Fruit fly (Drosophila melanogaster) whole organism, embryonic: ENCODE data around the gene CG1552.

Source experiments
- Antp ChIP-seq: fragments of 200-800 bp; sonication (Bioruptor generic); optimal IDR thresholded peaks from 3 replicates; lab custom pipeline; 2016; ENCODE audit warnings: missing biosample characterization, missing genetic modification characterization
- Atf6 ChIP-seq: fragments of 200-800 bp; sonication (Bioruptor generic); IDR thresholded peaks from 2 replicates; pipeline ENCODE4 v1.3.6; 2022; ENCODE audit warnings: missing biosample characterization, missing genetic modification characterization
- Blimp-1 ChIP-seq: fragments of 200-800 bp; sonication (Bioruptor generic); optimal IDR thresholded peaks from 3 replicates; lab custom pipeline; 2018; ENCODE audit warnings: missing biosample characterization, missing genetic modification characterization, mild to moderate bottlenecking, moderate library complexity, missing genetic modification reagents
- CG10147 ChIP-seq: fragments of 200-800 bp; sonication (Bioruptor generic); optimal IDR thresholded peaks from 2 replicates; lab custom pipeline; 2019; ENCODE audit warnings: missing biosample characterization, mild to moderate bottlenecking, missing genetic modification characterization, moderate library complexity
- CG10543 ChIP-seq: fragments of 200-800 bp; sonication (Bioruptor generic); optimal IDR thresholded peaks from 3 replicates; lab custom pipeline; 2017; ENCODE audit warnings: missing biosample characterization, mild to moderate bottlenecking, missing genetic modification characterization, moderate library complexity
- CG10565 ChIP-seq: fragments of 200-800 bp; sonication (Bioruptor generic); optimal IDR thresholded peaks from 3 replicates; lab custom pipeline; 2016; ENCODE audit warnings: missing biosample characterization, mild to moderate bottlenecking, missing genetic modification characterization
- CG11695 ChIP-seq: fragments of 200-800 bp; sonication (Bioruptor generic); IDR thresholded peaks from 3 replicates; pipeline ENCODE4 v1.3.6; 2022; ENCODE audit warnings: missing biosample characterization, missing genetic modification characterization
- CG12155 ChIP-seq: fragments of 200-800 bp; sonication (Bioruptor generic); optimal IDR thresholded peaks from 3 replicates; lab custom pipeline; 2016; ENCODE audit warnings: missing biosample characterization, missing genetic modification characterization
- CG12659 ChIP-seq: fragments of 200-800 bp; sonication (Bioruptor generic); optimal IDR thresholded peaks from 3 replicates; lab custom pipeline; 2017; ENCODE audit warnings: mild to moderate bottlenecking, missing biosample characterization, missing genetic modification reagents, missing genetic modification characterization
- CG1602 ChIP-seq: fragments of 200-800 bp; sonication (Bioruptor generic); optimal IDR thresholded peaks from 3 replicates; lab custom pipeline; 2016; ENCODE audit warnings: missing biosample characterization, missing genetic modification characterization
- CG17328 ChIP-seq: fragments of 200-800 bp; sonication (Bioruptor generic); IDR thresholded peaks from 2 replicates; pipeline ENCODE4 v1.3.6; 2022; ENCODE audit warnings: missing biosample characterization, missing genetic modification characterization
- CG2678 ChIP-seq: fragments of 200-800 bp; sonication (Bioruptor generic); optimal IDR thresholded peaks from 3 replicates; lab custom pipeline; 2019; ENCODE audit warnings: missing biosample characterization, mild to moderate bottlenecking, missing genetic modification characterization, moderate library complexity
- CG31388 ChIP-seq: fragments of 200-800 bp; sonication (Bioruptor generic); optimal IDR thresholded peaks from 2 replicates; lab custom pipeline; 2016; ENCODE audit warnings: missing biosample characterization, missing genetic modification characterization
- CG4424 ChIP-seq: fragments of 200-800 bp; sonication (Bioruptor generic); optimal IDR thresholded peaks from 3 replicates; lab custom pipeline; 2016; ENCODE audit warnings: missing biosample characterization, missing genetic modification characterization
- CG8290 ChIP-seq, 3 experiments: fragments of 200-800 bp; sonication (Bioruptor generic); optimal IDR thresholded peaks; 2 replicates each; lab custom pipeline; 2016 to 2019; ENCODE audit warnings: missing biosample characterization in 3 of 3, missing genetic modification characterization in 3 of 3, mild to moderate bottlenecking in 2 of 3, moderate library complexity in 1 of 3
- CG8765 ChIP-seq: fragments of 200-800 bp; sonication (Bioruptor generic); IDR thresholded peaks from 2 replicates; pipeline ENCODE4 v1.3.6; 2022; ENCODE audit warnings: missing biosample characterization, missing genetic modification characterization
- CG9437 ChIP-seq: fragments of 200-800 bp; sonication (Bioruptor generic); optimal IDR thresholded peaks from 2 replicates; lab custom pipeline; 2018; ENCODE audit warnings: missing biosample characterization, mild to moderate bottlenecking, missing genetic modification characterization
- CTCF ChIP-seq: fragments of 200-800 bp; sonication (Bioruptor generic); optimal IDR thresholded peaks from 2 replicates; lab custom pipeline; 2017; ENCODE audit warnings: missing biosample characterization, mild to moderate bottlenecking, missing genetic modification characterization, moderate library complexity
- Ets97D ChIP-seq: fragments of 200-800 bp; sonication (Bioruptor generic); optimal IDR thresholded peaks from 3 replicates; lab custom pipeline; 2016; ENCODE audit warnings: missing biosample characterization, missing genetic modification characterization
- Hmr ChIP-seq: fragments of 200-800 bp; sonication (Bioruptor generic); optimal IDR thresholded peaks from 3 replicates; lab custom pipeline; 2017; ENCODE audit warnings: mild to moderate bottlenecking, missing biosample characterization, missing genetic modification reagents, missing genetic modification characterization
- Med ChIP-seq: fragments of 200-800 bp; sonication (Bioruptor generic); peaks from one replicate; lab custom pipeline; 2016; ENCODE audit warnings: missing biosample characterization, missing genetic modification characterization, mild to moderate bottlenecking, inconsistent platforms, moderate library complexity
- Side ChIP-seq: fragments of 200-800 bp; sonication (Bioruptor generic); optimal IDR thresholded peaks from 2 replicates; lab custom pipeline; 2016; ENCODE audit warnings: missing biosample characterization, missing genetic modification characterization
- Sox102F ChIP-seq: fragments of 200-800 bp; sonication (Bioruptor generic); optimal IDR thresholded peaks from 2 replicates; lab custom pipeline; 2018; ENCODE audit warnings: missing biosample characterization, mild to moderate bottlenecking, missing genetic modification characterization, moderate library complexity
- Spps ChIP-seq: fragments of 200-800 bp; sonication (Bioruptor generic); optimal IDR thresholded peaks from 2 replicates; lab custom pipeline; 2018; ENCODE audit warnings: missing biosample characterization, mild to moderate bottlenecking, missing genetic modification characterization
- ap ChIP-seq: fragments of 200-800 bp; sonication (Bioruptor generic); IDR thresholded peaks from 2 replicates; pipeline ENCODE4 v1.3.6; 2022; ENCODE audit warnings: missing biosample characterization, missing genetic modification characterization
- ci ChIP-seq: fragments of 200-800 bp; sonication (Bioruptor generic); IDR thresholded peaks from 3 replicates; pipeline ENCODE4 v1.3.6; 2022; ENCODE audit warnings: missing biosample characterization, missing genetic modification characterization
- dm ChIP-seq: fragments of 200-800 bp; sonication (Bioruptor generic); optimal IDR thresholded peaks from 3 replicates; lab custom pipeline; 2016; ENCODE audit warnings: missing biosample characterization, missing genetic modification characterization
- dpn ChIP-seq, 2 experiments: fragments of 200-800 bp; sonication (Bioruptor generic); optimal IDR thresholded peaks; 3 replicates each; lab custom pipeline; 2016; ENCODE audit warnings: missing biosample characterization in 2 of 2, missing genetic modification characterization in 2 of 2
- ftz-f1 ChIP-seq: fragments of 200-800 bp; sonication (Bioruptor generic); optimal IDR thresholded peaks from 2 replicates; lab custom pipeline; 2016; ENCODE audit warnings: missing biosample characterization, missing genetic modification characterization
- gem ChIP-seq: fragments of 200-800 bp; sonication (Bioruptor generic); optimal IDR thresholded peaks from 2 replicates; lab custom pipeline; 2019; ENCODE audit warnings: missing biosample characterization, mild to moderate bottlenecking, missing genetic modification characterization, moderate library complexity
- gsb ChIP-seq: fragments of 200-800 bp; sonication (Bioruptor generic); IDR thresholded peaks from 2 replicates; pipeline ENCODE4 v1.3.6; 2022; ENCODE audit warnings: missing biosample characterization, missing genetic modification characterization
- gt ChIP-seq: fragments of 200-800 bp; sonication (Bioruptor generic); IDR thresholded peaks from 2 replicates; pipeline ENCODE4 v1.3.6; 2022; ENCODE audit warnings: missing biosample characterization, missing genetic modification characterization
- hbn ChIP-seq: fragments of 200-800 bp; sonication (Bioruptor generic); IDR thresholded peaks from 2 replicates; pipeline ENCODE4 v1.3.6; 2022; ENCODE audit warnings: missing biosample characterization, missing genetic modification characterization; ENCODE audit not compliant: partially characterized antibody
- insv ChIP-seq, 2 experiments: fragments of 200-800 bp; sonication (Bioruptor generic); optimal IDR thresholded peaks; 3 replicates each; lab custom pipeline; 2016 to 2018; ENCODE audit warnings: missing biosample characterization in 2 of 2, missing genetic modification characterization in 2 of 2
- kay ChIP-seq: fragments of 200-800 bp; sonication (Bioruptor generic); optimal IDR thresholded peaks from 2 replicates; lab custom pipeline; 2016; ENCODE audit warnings: missing biosample characterization, missing genetic modification characterization
- ken ChIP-seq: fragments of 200-800 bp; sonication (Bioruptor generic); IDR thresholded peaks from 3 replicates; pipeline ENCODE4 v1.3.6; 2022; ENCODE audit warnings: missing biosample characterization, missing genetic modification characterization
- lab ChIP-seq: fragments of 200-800 bp; sonication (Bioruptor generic); optimal IDR thresholded peaks from 3 replicates; lab custom pipeline; 2017; ENCODE audit warnings: missing biosample characterization, missing genetic modification characterization, mild to moderate bottlenecking, moderate library complexity, missing genetic modification reagents
- maf-S ChIP-seq: fragments of 200-800 bp; sonication (Bioruptor generic); optimal IDR thresholded peaks from 2 replicates; lab custom pipeline; 2016; ENCODE audit warnings: missing biosample characterization, missing genetic modification characterization
- otp ChIP-seq: fragments of 200-800 bp; sonication (Bioruptor generic); IDR thresholded peaks from 3 replicates; pipeline ENCODE4, ENCODE4 v1.3.6; 2022; ENCODE audit warnings: missing biosample characterization, missing genetic modification characterization
- pan ChIP-seq, 4 experiments: fragments of >200 bp in 3 of 4; fragments of 200-800 bp in 1 of 4; sonication (Bioruptor generic) in 1 of 4; optimal IDR thresholded peaks in 3 of 4; IDR thresholded peaks in 1 of 4; 2 replicates each; pipeline versions ENCODE4 v1.3.6 to Lab custom; 2017 to 2022; ENCODE audit warnings: missing biosample characterization in 2 of 4, missing genetic modification characterization in 2 of 4, mixed read lengths in 1 of 4
- row ChIP-seq: fragments of 200-800 bp; sonication (Bioruptor generic); IDR thresholded peaks from 3 replicates; pipeline ENCODE4 v1.3.6; 2022; ENCODE audit warnings: missing biosample characterization, missing genetic modification characterization
- sens ChIP-seq: fragments of 200-800 bp; sonication (Bioruptor generic); peaks from one replicate; lab custom pipeline; 2016; ENCODE audit warnings: missing biosample characterization, missing genetic modification characterization
- sob ChIP-seq: fragments of 200-800 bp; sonication (Bioruptor generic); IDR thresholded peaks from 2 replicates; pipeline ENCODE4 v1.3.6; 2022; ENCODE audit warnings: missing biosample characterization, missing genetic modification characterization
- tgo ChIP-seq: fragments of 200-800 bp; sonication (Bioruptor generic); IDR thresholded peaks from 3 replicates; pipeline ENCODE4 v1.3.6; 2022; ENCODE audit warnings: missing biosample characterization, missing genetic modification characterization
- tio ChIP-seq: fragments of 200-800 bp; sonication (Bioruptor generic); optimal IDR thresholded peaks from 2 replicates; lab custom pipeline; 2017; ENCODE audit warnings: missing biosample characterization, missing genetic modification characterization, inconsistent platforms
- unpg ChIP-seq: fragments of 200-800 bp; sonication (Bioruptor generic); optimal IDR thresholded peaks from 3 replicates; lab custom pipeline; 2018; ENCODE audit warnings: missing biosample characterization, mild to moderate bottlenecking, missing genetic modification characterization, moderate library complexity

CG1552 gene

dm6 chrX:11090161-11090560 is 36.8 kb upstream of the CG1552 start, which contains the start of gene CG2076 (continued):
- TF ChIP-seq tio (no peak), tgo (GFP tag; lab: Robert Waterston, UW) (no peak), CG12659 (no peak), CG1602 (GFP tag; lab: Kevin White, UChicago) (no peak), Spps (no peak), CG9437 (GFP tag; lab: Kevin White, UChicago) (no peak), dpn (GFP tag; optimal IDR thresholded peaks at IDR 0.05; lab: Kevin White, UChicago) (no peak), gt (GFP tag; lab: Robert Waterston, UW) (no peak), hbn (GFP tag; lab: Robert Waterston, UW) (peak; percentile 72), dm (GFP tag; lab: Kevin White, UChicago) (no peak), ftz-f1 (GFP tag; lab: Kevin White, UChicago) (no peak)

dm6 chrX:11088778-11089340 is 35.5 kb upstream of the CG1552 start, which contains the start of gene Vago:
Gene Vago (plus strand): TSS chrX:11089290.
- TF ChIP-seq ap (GFP tag; lab: Robert Waterston, UW) (no peak), CG11695 (GFP tag; lab: Robert Waterston, UW) (0 out of 3 replicates have a peak, but pooled peaks have one; percentile 30), maf-S (GFP tag; lab: Kevin White, UChicago) (no peak), CG2678 (tag; lab: Kevin White, UChicago) (peak; percentile 14), Antp (no peak), CG8765 (no peak), CG10147 (no peak), Side (GFP tag; lab: Kevin White, UChicago) (no peak), CG4424 (GFP tag; lab: Kevin White, UChicago) (no peak), otp (GFP tag; lab: Robert Waterston, UW) (no peak), CG10565 (GFP tag; lab: Kevin White, UChicago) (no peak), gt (GFP tag; lab: Robert Waterston, UW) (no peak), row (GFP tag; lab: Robert Waterston, UW) (0 out of 3 replicates have a peak, but pooled peaks have one; percentile 15), insv (GFP tag; optimal IDR thresholded peaks at IDR 0.05; lab: Kevin White, UChicago) (no peak)

- TF ChIP-seq Sox102F (GFP tag; lab: Kevin White, UChicago) (peak; percentile 29), Blimp-1 (GFP tag; lab: Kevin White, UChicago) (peak; percentile 17), CG8290 (GFP tag; optimal IDR thresholded peaks at IDR 0.05; lab: Kevin White, UChicago) (no peak), CG8290 (tag; optimal IDR thresholded peaks at IDR 0.05; lab: Kevin White, UChicago) (peak in 1 of 2 experiments; percentile 1), CG31388 (no peak), Atf6 (GFP tag; lab: Robert Waterston, UW) (no peak), Ets97D (GFP tag; lab: Kevin White, UChicago) (peak; percentile 78), CG10543 (no peak), sob (0 out of 2 replicates have a peak, but pooled peaks have one; percentile 12), CTCF (peak; percentile 6), Med (GFP tag; lab: Kevin White, UChicago) (peak; percentile 74), gsb (GFP tag; lab: Robert Waterston, UW) (no peak), gem (peak; percentile 37), sens (GFP tag; lab: Kevin White, UChicago) (peak; percentile 63), Hmr (GFP tag; lab: Kevin White, UChicago) (peak; percentile 0), CG17328 (GFP tag; lab: Robert Waterston, UW) (0 out of 2 replicates have a peak, but pooled peaks have one; percentile 27), pan (optimal IDR thresholded peaks at IDR 0.05; lab: Kevin White, UChicago) (no peak), pan (GFP tag; optimal IDR thresholded peaks at IDR 0.05 in 1 of 2, IDR thresholded peaks at IDR 0.05 in 1 of 2) (peak in 1 of 2 experiments; percentile 42), unpg (GFP tag; lab: Kevin White, UChicago) (peak; percentile 0), ken (0 out of 3 replicates have a peak, but pooled peaks have one; percentile 22), ftz-f1 (GFP tag; lab: Kevin White, UChicago) (no peak), CG12155 (no peak), lab (peak; percentile 13), ci (GFP tag; lab: Robert Waterston, UW) (peak; percentile 43; the same call in 1 of the 3 replicates), kay (GFP tag; lab: Kevin White, UChicago) (peak; percentile 80)
- TF ChIP-seq, all 482 proteins: peak for 17
These were observed 34.0 kb upstream of the CG1552 start for dm6 chrX:11087384-11087783.
